Fruit fly (Drosophila melanogaster) ovary, adult (tissue): ENCODE data around the gene CG13455.

ENCODE experiments used
- CG17801 ChIP-seq: fragments of 200-800 bp; optimal IDR thresholded peaks from 2 replicates; lab custom pipeline; 2019; ENCODE audit warnings: missing biosample characterization, mild to moderate bottlenecking, missing genetic modification characterization, moderate library complexity; ENCODE audit not compliant: partially characterized antibody

The CG13455 gene

dm6 chr3L:15507148-15507896 is 10.9 kb downstream of the CG13455 start:
- no peak for TF ChIP-seq CG17801 (GFP tag; lab: Kevin White, UChicago)

- peak; percentile 99 for TF ChIP-seq CG17801 (GFP tag; lab: Kevin White, UChicago)
Observed at dm6 chr3L:15508233-15508632, 11.9 kb downstream of the CG13455 start, which contains the start of gene CG7841. CG7841 (minus strand) TSS chr3L:15508252.

dm6 chr3L:15508750-15509149 is 12.4 kb downstream of the CG13455 start, which contains the start of gene Z600:
Z600 (plus strand) TSS chr3L:15509061.
- TF ChIP-seq CG17801 (GFP tag; lab: Kevin White, UChicago): no peak

dm6 chr3L:15509398-15509797 is 13.0 kb downstream of the CG13455 start, which contains the start of the genes gdl and gdl-ORF39:
gdl (plus strand) TSS chr3L:15509445.
gdl-ORF39 (plus strand) TSS chr3L:15509445.
- TF ChIP-seq CG17801 (GFP tag; lab: Kevin White, UChicago): no peak

DNA sequence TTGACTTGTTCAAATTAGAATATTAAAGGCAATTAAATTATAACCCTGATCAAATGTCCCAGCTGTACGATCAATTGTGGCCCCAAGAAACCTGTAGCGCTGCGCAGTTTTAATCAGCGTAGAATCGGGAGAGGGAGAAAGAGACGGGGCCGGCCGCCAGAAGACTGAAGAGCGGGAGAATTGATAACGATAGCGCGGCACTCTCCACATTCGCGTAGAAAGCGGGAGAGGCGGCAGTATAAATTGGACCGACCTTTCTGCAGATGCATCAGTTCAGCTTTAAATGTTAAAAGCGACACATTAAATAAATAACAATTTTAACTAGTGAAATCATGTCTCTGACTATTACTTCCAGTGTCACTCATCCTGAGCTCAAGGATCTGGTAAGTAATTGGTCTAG is 14.4 kb downstream of the CG13455 start, which contains the start of gene MsrA:
MsrA (plus strand) TSS at position 266 of the 400 bp plus-strand sequence.
- peak; percentile 36 for TF ChIP-seq CG17801 (GFP tag; lab: Kevin White, UChicago)

- TF ChIP-seq CG17801 (GFP tag; lab: Kevin White, UChicago): peak; percentile 56
Observed at dm6 chr3L:15511688-15512250, 15.4 kb downstream of the CG13455 start.

- TF ChIP-seq CG17801 (GFP tag; lab: Kevin White, UChicago): no peak
Observed at dm6 chr3L:15513264-15513663, 16.9 kb downstream of the CG13455 start.

- no peak for TF ChIP-seq CG17801 (GFP tag; lab: Kevin White, UChicago)
Observed at dm6 chr3L:15513726-15514125, 17.4 kb downstream of the CG13455 start.

DNA sequence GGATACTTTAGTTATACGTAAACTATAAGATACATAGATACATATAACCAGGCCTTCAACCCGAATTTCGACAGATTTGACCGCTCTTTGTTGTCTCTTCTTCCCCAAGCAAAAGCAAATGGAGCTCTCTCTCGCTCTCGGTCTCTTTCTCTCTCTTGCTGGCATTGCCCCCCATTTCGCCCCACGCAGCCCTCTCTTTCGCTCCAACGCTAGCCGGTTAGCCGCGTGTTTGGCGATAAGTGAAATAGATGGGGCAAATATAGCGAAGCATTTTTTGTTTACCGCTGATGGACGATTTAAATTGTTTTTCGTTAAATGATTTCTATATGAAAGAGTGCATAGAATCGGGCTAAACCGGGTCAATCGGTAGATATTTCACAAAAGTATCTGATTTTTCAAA is 18.0 kb downstream of the CG13455 start:
- TF ChIP-seq CG17801 (GFP tag; lab: Kevin White, UChicago): no peak

dm6 chr3L:15514814-15515495 is 18.6 kb downstream of the CG13455 start:
- no peak for TF ChIP-seq CG17801 (GFP tag; lab: Kevin White, UChicago)

dm6 chr3L:15516440-15516839 is 20.1 kb downstream of the CG13455 start:
- TF ChIP-seq CG17801 (GFP tag; lab: Kevin White, UChicago): no peak

DNA sequence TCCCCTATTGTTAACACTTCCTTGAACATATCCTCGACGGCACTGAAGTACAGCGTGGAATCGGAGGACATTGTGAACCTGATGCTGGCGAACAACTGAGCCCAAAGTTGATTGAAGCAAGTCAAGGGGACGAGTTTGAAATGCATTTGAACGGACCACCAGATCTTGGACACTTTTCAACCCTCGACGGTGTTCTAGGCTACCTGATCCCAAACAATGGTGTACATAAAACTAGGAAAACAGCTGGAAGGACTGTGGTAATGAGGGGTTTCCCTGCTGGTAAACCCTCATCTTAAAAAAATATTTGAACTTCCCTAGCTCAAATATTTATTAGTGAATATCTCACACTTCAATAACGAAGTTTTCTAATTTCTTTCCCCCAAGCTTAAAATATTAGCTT is 20.6 kb downstream of the CG13455 start, which contains the start of gene CG13454:
CG13454 (minus strand) TSS at position 101 of the 400 bp plus-strand sequence.
- no peak for TF ChIP-seq CG17801 (GFP tag; lab: Kevin White, UChicago)

DNA sequence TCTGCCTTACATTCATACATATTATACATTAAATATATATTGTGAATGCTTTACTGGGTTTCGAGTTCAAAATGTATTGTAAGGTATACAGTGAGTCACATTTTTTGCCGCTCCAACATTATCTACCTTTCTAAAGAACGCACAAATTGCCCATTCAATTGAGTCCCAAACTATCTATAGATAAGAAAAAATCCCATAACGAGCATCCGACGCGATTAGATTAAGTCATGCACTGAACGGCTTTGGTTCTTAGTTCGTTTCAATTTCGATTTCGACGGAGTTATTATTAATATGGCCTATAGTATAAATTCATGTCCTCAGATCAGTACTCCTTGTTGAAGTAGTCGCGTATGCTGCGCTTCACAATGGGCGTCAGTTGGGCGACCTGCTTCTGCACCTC is 21.1 kb downstream of the CG13455 start:
- TF ChIP-seq CG17801 (GFP tag; lab: Kevin White, UChicago): no peak

DNA sequence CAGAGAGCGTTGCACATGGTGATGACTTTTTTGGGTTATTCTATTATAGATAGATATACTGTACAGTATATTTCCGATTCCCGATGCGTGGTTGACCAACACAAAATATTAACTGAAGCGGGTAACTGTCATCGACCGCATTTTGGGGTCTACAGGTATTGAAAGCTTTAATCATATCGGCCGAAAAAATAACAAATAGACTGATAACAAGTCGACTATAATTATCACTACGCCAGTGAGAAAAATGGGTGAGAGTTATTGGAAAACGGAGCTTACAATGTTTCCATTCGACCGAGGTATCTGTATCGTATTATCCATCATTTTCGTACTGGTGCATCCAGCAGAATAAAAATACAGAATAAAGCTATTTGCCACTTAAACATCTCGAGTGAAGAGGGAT is 22.0 kb downstream of the CG13455 start:
- TF ChIP-seq CG17801 (GFP tag; lab: Kevin White, UChicago): no peak

DNA sequence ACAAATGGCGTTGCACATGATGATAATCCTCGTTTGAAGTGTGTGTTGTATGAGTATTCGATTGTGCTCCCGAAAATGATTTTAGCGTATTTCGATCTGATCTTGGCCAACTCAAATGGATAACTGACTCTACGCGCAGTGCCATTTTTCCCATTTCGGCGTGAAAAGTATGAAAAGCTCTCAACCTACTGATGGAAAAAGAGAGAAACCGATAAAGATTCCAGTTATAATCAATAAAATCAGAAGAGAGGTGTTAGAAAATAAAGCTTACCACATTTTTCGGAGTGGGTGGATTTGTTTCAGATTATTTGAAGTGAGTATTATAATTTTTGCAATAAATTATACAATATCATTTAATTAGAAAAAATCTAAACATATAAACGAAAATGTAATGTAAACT is 23.1 kb downstream of the CG13455 start, which contains the start of gene mex1:
mex1 (minus strand) TSS at position 101 of the 400 bp plus-strand sequence.
- TF ChIP-seq CG17801 (GFP tag; lab: Kevin White, UChicago): no peak
